Fruit fly (Drosophila melanogaster): ENCODE results near the gene mRpL44.

Gene mRpL44

DNA sequence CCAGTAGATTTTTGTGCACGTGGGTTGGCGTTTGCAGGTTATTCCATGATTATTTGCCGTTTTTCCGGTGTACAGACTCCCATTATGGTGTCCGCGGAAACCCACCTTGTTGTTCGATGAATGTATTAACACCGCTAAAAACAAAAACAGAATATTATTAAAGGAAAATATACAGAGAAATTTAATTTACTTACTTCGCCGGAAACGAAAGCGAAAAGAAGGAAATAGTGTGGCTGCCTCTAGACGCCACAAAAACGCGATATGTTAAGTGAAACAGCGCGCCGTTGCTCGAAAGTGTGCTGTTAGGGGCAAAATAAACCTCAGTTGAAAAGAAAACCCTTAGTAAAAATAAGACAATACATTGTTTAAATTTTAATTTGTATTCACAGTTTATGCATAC is 3.6 kb downstream of the mRpL44 start, which contains the start of gene RpL35A (continued):
- TF ChIP-seq sna (GFP tag; IDR thresholded peaks at IDR 0.05; ENCODE audit: partially characterized antibody) (no peak), crol (GFP tag; IDR thresholded peaks at IDR 0.05) (no peak), Hsf (GFP tag; optimal IDR thresholded peaks at IDR 0.05) (peak; percentile 72), CG11247 (GFP tag; IDR thresholded peaks at IDR 0.05) (peak; percentile 57), CG11696 (GFP tag; IDR thresholded peaks at IDR 0.05) (no peak), CG18011 (GFP tag; optimal IDR thresholded peaks at IDR 0.05) (peak; percentile 66), salm (tag; optimal IDR thresholded peaks at IDR 0.05) (peak; percentile 64), cad (GFP tag; optimal IDR thresholded peaks at IDR 0.05) (no peak), CG14667 (GFP tag; IDR thresholded peaks at IDR 0.05) (no peak), otp (GFP tag; IDR thresholded peaks at IDR 0.05) (peak; percentile 74; the same call in 1 of the 3 replicates), Rx (GFP tag; IDR thresholded peaks at IDR 0.05) (no peak), CG10209 (GFP tag; optimal IDR thresholded peaks at IDR 0.05) (peak; percentile 60), CG30403 (GFP tag; optimal IDR thresholded peaks at IDR 0.05) (peak; percentile 6), Antp (GFP tag; optimal IDR thresholded peaks at IDR 0.05) (no peak), CG9727 (GFP tag; optimal IDR thresholded peaks at IDR 0.05) (peak; percentile 83), pnt (GFP tag; optimal IDR thresholded peaks at IDR 0.05) (no peak), gcm (GFP tag; optimal IDR thresholded peaks at IDR 0.05) (peak; percentile 77), CG18476 (GFP tag; optimal IDR thresholded peaks at IDR 0.05) (peak; percentile 26), sug (tag; optimal IDR thresholded peaks at IDR 0.05) (peak; percentile 60), CG13424 (tag; optimal IDR thresholded peaks at IDR 0.05) (peak; percentile 36), CG30020 (tag; optimal IDR thresholded peaks at IDR 0.05) (peak; percentile 47), dm (GFP tag; optimal IDR thresholded peaks at IDR 0.05) (peak; percentile 89), CG1529 (GFP tag; optimal IDR thresholded peaks at IDR 0.05) (peak; percentile 41), CG11093 (GFP tag; IDR thresholded peaks at IDR 0.05) (no peak), fd3F (GFP tag; optimal IDR thresholded peaks at IDR 0.05) (peak; percentile 25), chm (GFP tag; IDR thresholded peaks at IDR 0.05) (peak; percentile 90), NFAT (GFP tag; IDR thresholded peaks at IDR 0.05) (peak; percentile 58; the same call in 1 of the 2 replicates), CG12744 (GFP tag; optimal IDR thresholded peaks at IDR 0.05) (peak; percentile 16), CG4820 (GFP tag; optimal IDR thresholded peaks at IDR 0.05) (no peak), CG16863 (GFP tag; optimal IDR thresholded peaks at IDR 0.05) (peak; percentile 27), tio (GFP tag; optimal IDR thresholded peaks at IDR 0.05) (no peak), CG32772 (GFP tag; IDR thresholded peaks at IDR 0.05) (no peak; the same call in 1 of the 2 replicates), CG11560 (tag; IDR thresholded peaks at IDR 0.05) (no peak), CG1603 (tag; optimal IDR thresholded peaks at IDR 0.05) (peak; percentile 73), CG5245 (GFP tag; optimal IDR thresholded peaks at IDR 0.05) (peak; percentile 26), rib (GFP tag; IDR thresholded peaks at IDR 0.05) (no peak), CG1602 (GFP tag; optimal IDR thresholded peaks at IDR 0.05) (peak; percentile 6), chif (GFP tag; optimal IDR thresholded peaks at IDR 0.05) (peak; percentile 37 to 65), so (GFP tag; IDR thresholded peaks at IDR 0.05) (peak; percentile 84; the same call in 2 of the 3 replicates), CG9215 (GFP tag; IDR thresholded peaks at IDR 0.05) (no peak), CG7372 (GFP tag; IDR thresholded peaks at IDR 0.05) (no peak), CG17385 (GFP tag; optimal IDR thresholded peaks at IDR 0.05) (peak; percentile 79), eyg (GFP tag; optimal IDR thresholded peaks at IDR 0.05) (peak; percentile 60), CG13624 (GFP tag; optimal IDR thresholded peaks at IDR 0.05) (peak; percentile 61), CG7786 (GFP tag; optimal IDR thresholded peaks at IDR 0.05) (peak; percentile 24), CG10654 (GFP tag; optimal IDR thresholded peaks at IDR 0.05) (peak; percentile 48), HLHmδ (GFP tag; optimal IDR thresholded peaks at IDR 0.05) (peak; percentile 89), CG15601 (tag; optimal IDR thresholded peaks at IDR 0.05) (peak; percentile 75), CG12769 (tag; optimal IDR thresholded peaks at IDR 0.05) (no peak), CG14050 (GFP tag; IDR thresholded peaks at IDR 0.05) (peak; percentile 30; the same call in 2 of the 3 replicates), NK7.1 (GFP tag; optimal IDR thresholded peaks at IDR 0.05) (peak; percentile 50), vvl (GFP tag; IDR thresholded peaks at IDR 0.05) (peak; percentile 69)

Measured in whole organism, embryonic.